Worm (Caenorhabditis elegans) whole organism, L4 larva: ENCODE data around the gene F19B6.10.

ENCODE experiments used
- F10B5.3 ChIP-seq: sonication (generic microtip); optimal IDR thresholded peaks from 2 replicates; lab custom pipeline; 2016; ENCODE audit warnings: mild to moderate bottlenecking, missing genetic modification characterization, missing compliant biosample characterization
- F26F4.8 ChIP-seq: fragments of 200-800 bp; sonication (Bioruptor generic); conservative IDR thresholded peaks from 2 replicates; pipeline ENCODE4 v1.3.6; 2022; ENCODE audit warnings: missing genetic modification characterization, missing compliant biosample characterization
- F37D6.2 ChIP-seq: sonication (generic microtip); optimal IDR thresholded peaks from 2 replicates; lab custom pipeline; 2016; ENCODE audit warnings: mild to moderate bottlenecking, missing genetic modification characterization, missing compliant biosample characterization
- F44E2.7 ChIP-seq: fragments of 200-800 bp; sonication (Bioruptor generic); IDR thresholded peaks from 2 replicates; pipeline ENCODE4 v2.1.2; 2022; ENCODE audit warnings: missing genetic modification characterization, missing compliant biosample characterization
- F49E8.2 ChIP-seq: sonication (generic microtip); optimal IDR thresholded peaks from 2 replicates; lab custom pipeline; 2016; ENCODE audit warnings: missing compliant biosample characterization, mild to moderate bottlenecking, missing genetic modification characterization, borderline replicate concordance
- T26A8.4 ChIP-seq: fragments of 200-800 bp; sonication (Bioruptor generic); IDR thresholded peaks from 2 replicates; pipeline ENCODE4 v1.3.6; 2022; ENCODE audit warnings: missing genetic modification characterization, missing compliant biosample characterization
- Y5F2A.4 ChIP-seq: fragments of 200-800 bp; sonication (Bioruptor generic); optimal IDR thresholded peaks from 2 replicates; lab custom pipeline; 2018; ENCODE audit warnings: mild to moderate bottlenecking, missing genetic modification characterization, missing compliant biosample characterization
- Y75B8A.6 ChIP-seq: fragments of 200-800 bp; sonication (Bioruptor generic); IDR thresholded peaks from 2 replicates; pipeline ENCODE4 v1.3.6; 2022; ENCODE audit warnings: missing genetic modification reagents, missing genetic modification characterization, missing compliant biosample characterization
- ZK337.2 ChIP-seq: fragments of 200-800 bp; sonication (Bioruptor generic); IDR thresholded peaks from 2 replicates; pipeline ENCODE4 v1.3.6; 2022; ENCODE audit warnings: missing genetic modification reagents, missing genetic modification characterization, missing compliant biosample characterization
- ZK546.5 ChIP-seq, 2 experiments: sonication (generic microtip); optimal IDR thresholded peaks; 2 replicates each; lab custom pipeline; 2017; ENCODE audit warnings: missing biosample characterization in 2 of 2, missing genetic modification characterization in 2 of 2
- aha-1 ChIP-seq: fragments of 150-350 bp; peaks from one replicate; lab custom pipeline; 2014; ENCODE audit warnings: missing biosample characterization, missing genetic modification characterization
- arid-1 ChIP-seq: fragments of 200-800 bp; sonication (Bioruptor generic); conservative IDR thresholded peaks from 2 replicates; pipeline ENCODE4 v1.3.6; 2022; ENCODE audit warnings: missing genetic modification reagents, missing genetic modification characterization, missing compliant biosample characterization
- ceh-28 ChIP-seq: fragments of 150-350 bp; optimal IDR thresholded peaks from 2 replicates; lab custom pipeline; 2014; ENCODE audit warnings: missing biosample characterization, missing genetic modification reagents, missing genetic modification characterization
- ceh-62 ChIP-seq: sonication (generic microtip); optimal IDR thresholded peaks from 2 replicates; lab custom pipeline; 2017; ENCODE audit warnings: missing biosample characterization, missing genetic modification characterization
- ces-1 ChIP-seq: fragments of 150-350 bp; sonication (generic microtip); optimal IDR thresholded peaks from 4 replicates; lab custom pipeline; 2014; ENCODE audit warnings: missing biosample characterization, missing genetic modification reagents, missing genetic modification characterization
- ctbp-1 ChIP-seq: fragments of 200-800 bp; sonication (Bioruptor generic); IDR thresholded peaks from 2 replicates; pipeline ENCODE4 v1.3.6; 2022; ENCODE audit warnings: missing genetic modification reagents, missing genetic modification characterization, missing compliant biosample characterization
- daf-16 ChIP-seq, 3 experiments: sonication (generic microtip); optimal IDR thresholded peaks; 2 replicates each; lab custom pipeline; 2016 to 2017; ENCODE audit warnings: missing genetic modification characterization in 3 of 3, missing genetic modification reagents in 3 of 3, mild to moderate bottlenecking in 2 of 3, missing compliant biosample characterization in 2 of 3, missing biosample characterization in 1 of 3, moderate library complexity in 1 of 3
- dmd-6 ChIP-seq: fragments of 200-800 bp; sonication (Bioruptor generic); IDR thresholded peaks from 2 replicates; pipeline ENCODE4 v1.3.6; 2022; ENCODE audit warnings: missing genetic modification reagents, missing genetic modification characterization, missing compliant biosample characterization
- dmd-8 ChIP-seq: fragments of 200-800 bp; sonication (Bioruptor generic); IDR thresholded peaks from 2 replicates; pipeline ENCODE4 v1.3.6; 2022; ENCODE audit warnings: missing genetic modification characterization, missing compliant biosample characterization
- dpl-1 ChIP-seq: fragments of 150-350 bp; optimal IDR thresholded peaks from 2 replicates; lab custom pipeline; 2014; ENCODE audit warnings: missing biosample characterization, missing genetic modification reagents, missing genetic modification characterization
- dve-1 ChIP-seq: sonication (generic microtip); optimal IDR thresholded peaks from 2 replicates; lab custom pipeline; 2017; ENCODE audit warnings: antibody characterized with exemption, mild to moderate bottlenecking, missing genetic modification characterization, missing compliant biosample characterization; ENCODE audit not compliant: insufficient read depth
- egl-27 ChIP-seq: sonication (generic microtip); optimal IDR thresholded peaks from 3 replicates; lab custom pipeline; 2017; ENCODE audit warnings: missing biosample characterization, missing genetic modification reagents, missing genetic modification characterization
- hif-1 ChIP-seq, 2 experiments: sonication (generic microtip); optimal IDR thresholded peaks; 2 replicates each; lab custom pipeline; 2016 to 2017; ENCODE audit warnings: missing compliant biosample characterization in 2 of 2, missing genetic modification characterization in 2 of 2, missing genetic modification reagents in 2 of 2, missing genotype in 2 of 2, mild to moderate bottlenecking in 1 of 2
- hlh-11 ChIP-seq: fragments of 200-800 bp; sonication (Bioruptor generic); optimal IDR thresholded peaks from 2 replicates; lab custom pipeline; 2018; ENCODE audit warnings: mild to moderate bottlenecking, missing genetic modification characterization, missing compliant biosample characterization
- jun-1 ChIP-seq: fragments of 150-350 bp; optimal IDR thresholded peaks from 2 replicates; lab custom pipeline; 2014; ENCODE audit warnings: missing biosample characterization, missing genetic modification reagents, missing genetic modification characterization
- lin-1 ChIP-seq: fragments of 200-800 bp; sonication (Bioruptor generic); IDR thresholded peaks from 2 replicates; pipeline ENCODE4 v1.3.6; 2022; ENCODE audit warnings: missing genetic modification reagents, missing genetic modification characterization, missing compliant biosample characterization
- lin-13 ChIP-seq: fragments of 150-350 bp; optimal IDR thresholded peaks from 2 replicates; lab custom pipeline; 2014; ENCODE audit warnings: missing biosample characterization, missing genetic modification reagents, missing genetic modification characterization
- lir-3 ChIP-seq: sonication (generic microtip); optimal IDR thresholded peaks from 2 replicates; lab custom pipeline; 2016; ENCODE audit warnings: mild to moderate bottlenecking, missing genetic modification characterization, missing compliant biosample characterization
- mdl-1 ChIP-seq, 2 experiments: fragments of 150-350 bp in 1 of 2; sonication (generic microtip) in 1 of 2; optimal IDR thresholded peaks; 2 replicates each; lab custom pipeline; 2014 to 2017; ENCODE audit warnings: missing biosample characterization in 2 of 2, missing genetic modification characterization in 2 of 2
- mep-1 ChIP-seq: fragments of 150-350 bp; sonication (generic microtip); optimal IDR thresholded peaks from 3 replicates; lab custom pipeline; 2014; ENCODE audit warnings: missing biosample characterization, missing genetic modification characterization
- nhr-10 ChIP-seq: fragments of 150-350 bp; optimal IDR thresholded peaks from 2 replicates; lab custom pipeline; 2014; ENCODE audit warnings: missing biosample characterization, missing genetic modification characterization
- nhr-11 ChIP-seq: fragments of 150-350 bp; optimal IDR thresholded peaks from 2 replicates; lab custom pipeline; 2014; ENCODE audit warnings: missing biosample characterization, missing genetic modification characterization
- nhr-28 ChIP-seq: fragments of 150-350 bp; optimal IDR thresholded peaks from 2 replicates; lab custom pipeline; 2014; ENCODE audit warnings: missing biosample characterization, missing genetic modification characterization
- nhr-48 ChIP-seq: sonication (generic microtip); optimal IDR thresholded peaks from 2 replicates; lab custom pipeline; 2016; ENCODE audit warnings: mild to moderate bottlenecking, missing genetic modification characterization, missing compliant biosample characterization
- nhr-77 ChIP-seq: fragments of 150-350 bp; optimal IDR thresholded peaks from 2 replicates; lab custom pipeline; 2014; ENCODE audit warnings: missing biosample characterization, missing genetic modification characterization
- pha-4 ChIP-seq, 2 experiments: fragments of 150-350 bp in 1 of 2; fragments of 200-800 bp in 1 of 2; sonication (Bioruptor generic) in 1 of 2; IDR thresholded peaks in 1 of 2; optimal IDR thresholded peaks in 1 of 2; 2 replicates each; pipeline versions ENCODE4 v1.3.6 to Lab custom; 2014 to 2022; ENCODE audit warnings: missing genetic modification characterization in 2 of 2, missing genetic modification reagents in 2 of 2, missing biosample characterization in 1 of 2, missing compliant biosample characterization in 1 of 2
- php-3 ChIP-seq: fragments of 200-800 bp; sonication (Bioruptor generic); IDR thresholded peaks from 2 replicates; pipeline ENCODE4 v1.3.6; 2022; ENCODE audit warnings: missing genetic modification reagents, missing genetic modification characterization, missing compliant biosample characterization
- pqm-1 ChIP-seq: sonication (generic microtip); optimal IDR thresholded peaks from 2 replicates; lab custom pipeline; 2017; ENCODE audit warnings: missing biosample characterization, missing genetic modification characterization
- set-16 ChIP-seq: fragments of 200-800 bp; sonication (Bioruptor generic); IDR thresholded peaks from 2 replicates; pipeline ENCODE4 v1.3.6; 2022; ENCODE audit warnings: missing genetic modification reagents, missing genetic modification characterization, missing compliant biosample characterization
- skn-1 ChIP-seq: fragments of 150-350 bp; optimal IDR thresholded peaks from 2 replicates; lab custom pipeline; 2014; ENCODE audit warnings: missing biosample characterization, missing genetic modification characterization
- snpc-1.2 ChIP-seq: fragments of 200-800 bp; sonication (Bioruptor generic); IDR thresholded peaks from 2 replicates; pipeline ENCODE4 v1.3.6; 2022; ENCODE audit warnings: missing genetic modification reagents, missing genetic modification characterization, missing compliant biosample characterization
- tra-1 ChIP-seq: fragments of 200-800 bp; sonication (Bioruptor generic); IDR thresholded peaks from 2 replicates; pipeline ENCODE4 v1.3.6; 2022; ENCODE audit warnings: missing genetic modification reagents, missing genetic modification characterization, missing compliant biosample characterization
- unc-39 ChIP-seq: sonication (generic microtip); optimal IDR thresholded peaks from 2 replicates; lab custom pipeline; 2017; ENCODE audit warnings: missing biosample characterization, missing genetic modification characterization
- unc-62 ChIP-seq, 3 experiments: fragments of 150-350 bp in 1 of 3; sonication (generic microtip); optimal IDR thresholded peaks in 2 of 3; peaks in 1 of 3; 1 replicate in 1 of 3; 2 replicates in 2 of 3; lab custom pipeline; 2014 to 2017; ENCODE audit warnings: missing biosample characterization in 3 of 3, missing genetic modification characterization in 3 of 3, missing genetic modification reagents in 3 of 3, missing genotype in 1 of 3
- zip-2 ChIP-seq: fragments of 150-350 bp; optimal IDR thresholded peaks from 2 replicates; lab custom pipeline; 2014; ENCODE audit warnings: missing biosample characterization, missing genetic modification characterization

Gene F19B6.10

ce11 chrIV:12371879-12372278, 34.9 kb downstream of the F19B6.10 start, which contains the start of gene wdr-46 (continued):
- TF ChIP-seq tra-1 (GFP tag; lab: Robert Waterston, UW), result 0 out of 2 replicates have a peak, but pooled peaks have one; percentile 9
- no peak for TF ChIP-seq unc-39 (tag; lab: Kevin White, UChicago)
- TF ChIP-seq snpc-1.2 (GFP tag; lab: Robert Waterston, UW), result peak; percentile 65; the same call in 1 of the 2 replicates
- peak; percentile 73 for TF ChIP-seq nhr-77
- TF ChIP-seq F26F4.8 (GFP tag; lab: Robert Waterston, UW), result no peak
- TF ChIP-seq Y5F2A.4 (GFP tag; lab: Kevin White, UChicago), result peak; percentile 6
- TF ChIP-seq aha-1, result peak; percentile 93
- TF ChIP-seq unc-62 (GFP tag; optimal IDR thresholded peaks at IDR 0.05 in 1 of 2; lab: Kevin White, UChicago), result peak in 1 of 2 experiments; percentile 89
- TF ChIP-seq unc-62 (tag; optimal IDR thresholded peaks at IDR 0.05; lab: Kevin White, UChicago), result no peak
- TF ChIP-seq F44E2.7 (GFP tag; lab: Robert Waterston, UW), result no peak
- no peak for TF ChIP-seq ZK337.2 (GFP tag; lab: Robert Waterston, UW)
- TF ChIP-seq ZK546.5 (tag; optimal IDR thresholded peaks at IDR 0.05; lab: Kevin White, UChicago), result peak in 1 of 2 experiments; percentile 76
- no peak for TF ChIP-seq dmd-8 (GFP tag; lab: Robert Waterston, UW)
- TF ChIP-seq dpl-1 (GFP tag; lab: Kevin White, UChicago), result peak; percentile 99
- peak in 1 of 2 experiments; percentile 56 for TF ChIP-seq hif-1 (tag; optimal IDR thresholded peaks at IDR 0.05; lab: Kevin White, UChicago)
- TF ChIP-seq mep-1 (tag; lab: Kevin White, UChicago), result peak; percentile 88
- no peak; the same call in 1 of the 2 replicates for TF ChIP-seq pha-4 (GFP tag; IDR thresholded peaks at IDR 0.05; lab: Robert Waterston, UW)
- peak; percentile 63 for TF ChIP-seq pha-4 (tag; optimal IDR thresholded peaks at IDR 0.05; lab: Kevin White, UChicago)
- TF ChIP-seq F37D6.2 (tag; lab: Kevin White, UChicago), result peak; percentile 47
- peak; percentile 29 for TF ChIP-seq ces-1 (GFP tag; lab: Kevin White, UChicago)
- TF ChIP-seq nhr-48 (tag; lab: Kevin White, UChicago), result no peak
- peak; percentile 80 for TF ChIP-seq T26A8.4
- TF ChIP-seq mdl-1 (tag; optimal IDR thresholded peaks at IDR 0.05; lab: Kevin White, UChicago), result no peak
- peak; percentile 2 for TF ChIP-seq F49E8.2 (tag; lab: Kevin White, UChicago)
- TF ChIP-seq arid-1 (GFP tag; lab: Robert Waterston, UW), result peak; percentile 86
- TF ChIP-seq skn-1 (tag; lab: Kevin White, UChicago), result no peak
- TF ChIP-seq lir-3 (tag; lab: Kevin White, UChicago), result no peak
- TF ChIP-seq nhr-11, result peak; percentile 16
- no peak for TF ChIP-seq ceh-28 (tag; lab: Kevin White, UChicago)
- peak; percentile 67 for TF ChIP-seq lin-13
- TF ChIP-seq jun-1 (tag; lab: Kevin White, UChicago), result peak; percentile 20
- TF ChIP-seq egl-27 (tag; lab: Kevin White, UChicago), result no peak
- TF ChIP-seq zip-2 (tag; lab: Kevin White, UChicago), result peak; percentile 30
- TF ChIP-seq ceh-62 (tag; lab: Kevin White, UChicago), result no peak
- TF ChIP-seq ctbp-1 (GFP tag; lab: Robert Waterston, UW), result 0 out of 2 replicates have a peak, but pooled peaks have one; percentile 7
- TF ChIP-seq nhr-10, result no peak
- TF ChIP-seq F10B5.3, result no peak
- TF ChIP-seq set-16 (GFP tag; lab: Robert Waterston, UW), result no peak

- TF ChIP-seq unc-62 (GFP tag; optimal IDR thresholded peaks at IDR 0.05 in 1 of 2; lab: Kevin White, UChicago) (peak in 1 of 2 experiments; percentile 55), unc-62 (tag; optimal IDR thresholded peaks at IDR 0.05; lab: Kevin White, UChicago) (no peak), Y75B8A.6 (GFP tag; lab: Robert Waterston, UW) (no peak), tra-1 (GFP tag; lab: Robert Waterston, UW) (no peak)
- TF ChIP-seq, all 104 proteins: peak for 1
Observed at ce11 chrIV:12376021-12376420, 39.0 kb downstream of the F19B6.10 start, which contains the start of gene atz-1. Gene atz-1, minus strand, starts transcription at chrIV:12376121.

- peak; percentile 50 for TF ChIP-seq dve-1 (tag; lab: Kevin White, UChicago)
- no peak for TF ChIP-seq arid-1 (GFP tag; lab: Robert Waterston, UW)
- no peak for TF ChIP-seq lin-1 (GFP tag; lab: Robert Waterston, UW)
- TF ChIP-seq nhr-28 (tag; lab: Kevin White, UChicago), result peak; percentile 28
- no peak for TF ChIP-seq lir-3 (tag; lab: Kevin White, UChicago)
- peak; percentile 58 for TF ChIP-seq dmd-6 (GFP tag; lab: Robert Waterston, UW)
- no peak for TF ChIP-seq ceh-62 (tag; lab: Kevin White, UChicago)
- peak; percentile 43 for TF ChIP-seq hlh-11
- TF ChIP-seq egl-27 (tag; lab: Kevin White, UChicago), result no peak
- no peak for TF ChIP-seq ZK546.5 (tag; optimal IDR thresholded peaks at IDR 0.05; lab: Kevin White, UChicago)
- TF ChIP-seq pqm-1 (tag; lab: Kevin White, UChicago), result peak; percentile 75
- peak; percentile 48 for TF ChIP-seq aha-1
- no peak for TF ChIP-seq daf-16 (GFP tag; optimal IDR thresholded peaks at IDR 0.05; lab: Kevin White, UChicago)
- TF ChIP-seq daf-16 (tag; optimal IDR thresholded peaks at IDR 0.05; lab: Kevin White, UChicago), result peak; percentile 11
- peak; percentile 52; the same call in 1 of the 2 replicates for TF ChIP-seq php-3 (GFP tag; lab: Robert Waterston, UW)
Observed at ce11 chrIV:12378919-12379318, 41.9 kb downstream of the F19B6.10 start.
